Fruit fly (Drosophila melanogaster) whole organism, larva: ENCODE results near the gene holn1.

Experiments used
- noc ChIP-seq: fragments of 200-800 bp; sonication (Bioruptor generic); optimal IDR thresholded peaks from 3 replicates; lab custom pipeline; 2019; ENCODE audit warnings: missing biosample characterization, mild to moderate bottlenecking, missing genetic modification characterization, moderate library complexity

The holn1 gene

DNA sequence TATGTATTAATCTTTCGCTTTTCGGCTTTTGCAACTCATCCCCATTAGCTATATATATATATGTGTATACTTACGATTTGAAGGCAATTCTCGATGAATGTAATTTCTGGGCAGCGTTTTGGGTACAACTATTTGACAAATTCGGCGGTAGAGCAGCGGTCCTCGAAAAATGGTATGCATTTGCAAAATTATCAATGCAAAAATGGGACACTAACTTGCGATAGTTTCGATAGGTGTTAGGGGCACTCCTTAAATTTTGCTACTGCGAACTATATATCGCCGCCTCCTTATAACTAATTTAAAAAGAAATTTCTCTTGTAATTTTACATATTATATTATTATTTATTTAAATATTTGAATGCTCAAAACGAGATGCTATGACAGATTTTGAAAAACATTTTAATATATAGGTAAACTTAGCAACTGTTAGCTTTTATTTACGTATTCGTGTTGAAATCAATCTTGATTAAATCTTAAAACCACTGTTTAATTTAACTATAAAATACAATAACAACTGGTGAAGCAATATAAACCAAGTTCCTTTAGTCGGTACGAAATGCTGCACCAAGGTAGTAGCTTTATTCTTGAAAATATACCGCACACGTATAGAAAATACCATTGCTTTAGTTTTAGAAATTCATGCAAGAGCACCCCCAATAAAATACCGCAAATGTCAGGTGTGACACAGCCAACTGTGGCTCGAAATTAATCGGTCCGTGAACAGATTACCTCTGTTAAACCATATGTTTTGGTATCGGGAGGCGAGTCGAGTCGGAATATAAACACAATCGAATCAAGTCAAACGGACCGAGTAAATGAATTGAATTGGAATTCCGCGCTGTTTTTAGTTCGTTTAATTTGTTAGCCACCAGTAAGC is 22.3 kb upstream of the holn1 start, which contains the start of the genes CG5355 and Klp31E:
CG5355 (minus strand) TSS at position 213 of the 877 bp plus-strand sequence.
Klp31E (plus strand) TSS at position 767 of the 877 bp plus-strand sequence.
- TF ChIP-seq noc (tag; lab: Kevin White, UChicago) = no peak

DNA sequence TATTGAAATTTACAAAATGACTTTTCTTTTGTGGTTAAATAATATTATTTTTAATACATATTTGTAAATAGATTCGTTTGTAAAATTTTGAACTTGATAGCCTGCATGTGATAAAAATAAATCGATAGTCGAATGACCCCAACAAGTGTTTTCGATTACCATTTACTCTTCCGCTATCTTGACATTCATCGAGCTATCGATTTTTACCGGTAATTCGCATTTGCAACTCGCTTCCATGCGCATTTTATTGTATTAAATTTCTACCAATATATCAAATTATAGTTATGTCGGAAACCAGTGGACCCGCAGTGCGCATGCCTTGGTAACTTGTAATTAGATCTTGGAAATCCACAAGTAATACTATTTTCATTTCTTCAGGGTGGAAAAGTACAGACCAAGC is 16.8 kb upstream of the holn1 start, which contains the start of gene RfC3:
RfC3 (plus strand) TSS at position 210 of the 400 bp plus-strand sequence.
- TF ChIP-seq noc (tag; lab: Kevin White, UChicago) = no peak

DNA sequence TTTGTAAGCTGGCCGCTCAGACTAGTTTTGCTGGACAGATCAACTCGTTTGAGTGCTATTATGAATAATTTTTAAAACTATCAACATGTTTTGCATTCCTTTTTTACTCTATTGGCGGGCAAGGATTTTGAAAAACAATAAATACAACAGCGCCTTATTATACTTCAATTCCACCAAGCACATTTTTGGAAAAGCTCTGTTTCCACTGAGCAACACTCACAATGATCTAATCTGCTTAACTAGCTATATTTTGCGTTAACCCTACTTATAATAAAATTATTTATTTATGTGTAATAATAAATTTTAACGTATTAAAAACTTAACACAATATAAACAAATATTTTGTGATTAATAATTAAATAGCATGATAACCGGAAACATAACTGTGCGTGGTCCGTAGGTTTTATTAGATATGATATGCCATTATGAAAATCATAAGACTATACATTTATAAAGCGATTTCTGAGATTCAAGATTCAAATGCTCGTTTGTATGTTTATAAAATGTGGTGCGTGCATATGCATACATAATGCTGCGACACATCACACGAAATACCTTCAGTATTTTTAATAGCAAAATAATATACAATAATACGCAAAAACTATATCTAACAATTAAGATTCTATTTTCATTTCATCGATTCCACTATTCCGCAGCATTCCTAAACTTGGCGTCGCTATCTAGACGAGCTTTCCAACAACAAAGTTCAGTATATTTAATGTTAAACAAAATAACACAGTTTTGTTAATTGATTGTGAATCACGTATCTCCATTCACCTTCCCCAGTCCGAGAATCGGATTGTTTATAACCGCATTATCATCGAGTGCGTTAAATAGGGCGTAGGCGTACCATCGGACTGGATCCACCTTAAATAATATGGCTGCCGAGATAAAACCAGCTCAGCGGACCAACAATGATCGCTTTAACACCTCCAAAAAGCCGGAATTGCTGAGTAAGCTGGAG is 12.9 kb upstream of the holn1 start, which contains the start of the genes pie and Wdfy2:
pie (minus strand) TSS at position 138 of the 964 bp plus-strand sequence.
Wdfy2 (plus strand) TSS at position 649 of the 964 bp plus-strand sequence.
- no peak for TF ChIP-seq noc (tag; lab: Kevin White, UChicago)

DNA sequence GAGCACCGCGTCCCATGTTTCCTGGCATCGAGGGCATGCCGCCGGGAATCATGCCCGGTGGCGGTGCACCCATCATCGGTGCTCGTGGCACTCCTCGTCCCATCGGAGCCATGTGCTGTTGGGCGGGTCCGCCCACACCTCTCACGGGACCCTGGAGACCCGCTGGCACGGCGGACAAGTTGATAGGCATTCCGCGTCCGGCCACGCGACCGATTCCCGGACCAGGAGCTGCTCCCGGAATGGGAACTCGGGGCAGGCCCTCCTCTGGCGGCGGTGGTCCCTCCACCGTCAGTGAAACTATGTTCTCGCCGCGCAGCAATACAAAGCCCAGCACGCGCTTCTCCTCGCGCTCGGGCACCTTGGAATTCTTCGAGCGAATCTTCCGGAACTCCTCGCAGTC is 10.2 kb upstream of the holn1 start:
- no peak for TF ChIP-seq noc (tag; lab: Kevin White, UChicago)

dm6 chr2L:10426534-10427048 is 9.2 kb upstream of the holn1 start, which contains the start of the genes SmB and KdelR:
TSS of gene SmB (minus strand) at chr2L:10426627.
TSS of gene KdelR (plus strand) at chr2L:10426887.
- no peak for TF ChIP-seq noc (tag; lab: Kevin White, UChicago)

DNA sequence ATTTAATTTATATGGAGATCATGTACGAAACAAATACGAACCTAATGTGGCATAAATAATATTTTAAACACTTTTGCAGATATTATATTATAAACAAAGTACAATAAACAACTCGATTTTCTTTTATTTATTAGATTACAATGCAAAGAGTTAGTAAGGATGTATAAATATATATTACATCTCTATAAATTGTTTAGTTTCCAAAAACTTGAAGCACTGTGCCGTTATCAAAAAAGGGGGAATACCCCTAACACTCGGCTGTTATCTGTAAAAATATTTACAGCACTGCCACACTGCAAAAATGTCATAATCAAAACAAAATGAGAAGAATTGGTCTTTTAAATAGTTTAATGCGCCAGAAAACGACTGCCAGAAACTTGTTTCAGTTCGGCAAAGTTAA is 7.3 kb upstream of the holn1 start, which contains the start of gene CG5188:
CG5188 (plus strand) TSS at position 302 of the 400 bp plus-strand sequence.
- TF ChIP-seq noc (tag; lab: Kevin White, UChicago) = peak; percentile 8

- no peak for TF ChIP-seq noc (tag; lab: Kevin White, UChicago)
These were observed 4.9 kb upstream of the holn1 start, which contains the start of the genes Bug22 and TfIIB for dm6 chr2L:10430802-10431476. TSS of gene Bug22 (minus strand) at chr2L:10430918. TSS of gene TfIIB (plus strand) at chr2L:10431338.

dm6 chr2L:10437317-10437716 is 1.5 kb downstream of the holn1 start, which contains the start of gene STUB1:
TSS of gene STUB1 (plus strand) at chr2L:10437548.
- TF ChIP-seq noc (tag; lab: Kevin White, UChicago) = no peak

DNA sequence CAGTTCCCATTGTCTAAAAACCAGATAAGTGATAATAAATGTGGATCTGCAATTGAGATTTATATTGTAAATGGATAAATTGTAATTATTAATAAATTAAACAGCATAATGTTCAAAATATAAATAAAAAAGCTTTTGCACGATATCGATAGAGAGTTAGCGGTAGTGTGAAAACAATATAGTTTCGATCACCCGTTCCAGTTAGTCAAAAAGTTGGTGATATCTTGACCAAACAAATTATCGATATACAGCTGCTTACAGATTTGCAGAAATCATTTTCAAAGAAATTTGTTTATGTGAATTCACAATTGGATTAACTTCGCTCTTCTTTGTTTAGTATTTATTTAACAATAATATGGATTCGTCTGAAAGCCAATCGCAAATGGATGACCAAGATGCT is 3.4 kb downstream of the holn1 start, which contains the start of gene Nse4:
Nse4 (plus strand) TSS at position 267 of the 400 bp plus-strand sequence.
- TF ChIP-seq noc (tag; lab: Kevin White, UChicago) = no peak

DNA sequence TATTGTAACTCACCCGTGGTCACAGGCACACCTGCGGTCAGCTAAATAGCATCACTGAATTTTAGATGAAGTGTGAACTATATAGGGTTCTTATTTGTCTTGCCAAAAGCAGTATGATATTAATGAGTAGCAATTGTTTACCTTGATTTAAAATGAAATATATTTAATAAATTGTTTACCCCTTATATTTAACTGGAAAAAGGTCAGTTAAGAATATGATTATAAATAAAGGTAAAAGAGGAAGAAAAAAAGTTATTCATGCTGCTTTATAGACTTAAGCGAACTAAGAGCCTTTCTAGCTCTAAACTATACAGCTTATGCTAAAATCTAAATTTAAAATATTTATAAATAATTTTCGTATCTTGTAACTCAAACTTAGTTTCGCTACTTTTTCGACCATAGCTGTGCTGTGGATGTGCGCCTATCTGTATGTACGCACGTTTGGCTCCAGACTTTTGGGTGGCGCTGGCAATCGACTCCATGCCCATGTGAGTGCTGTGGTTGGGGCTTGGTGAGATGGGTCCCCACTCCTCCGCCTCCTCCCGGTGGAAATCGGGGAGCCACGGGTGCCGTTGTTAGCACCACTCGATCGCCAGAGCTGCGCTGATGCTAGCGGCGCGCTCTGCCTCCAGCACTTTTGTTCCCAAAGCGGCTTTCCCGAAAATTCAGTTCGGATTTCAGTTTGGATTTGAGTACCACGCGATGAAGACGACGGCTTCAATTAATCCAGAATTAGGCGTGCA is 6.4 kb downstream of the holn1 start, which contains the start of gene loh:
loh (plus strand) TSS at position 487 of the 743 bp plus-strand sequence.
- TF ChIP-seq noc (tag; lab: Kevin White, UChicago) = no peak

- TF ChIP-seq noc (tag; lab: Kevin White, UChicago) = no peak
These were observed 16.5 kb downstream of the holn1 start, which contains the start of gene ppk10 for dm6 chr2L:10452296-10452695. TSS of gene ppk10 (minus strand) at chr2L:10452396.

DNA sequence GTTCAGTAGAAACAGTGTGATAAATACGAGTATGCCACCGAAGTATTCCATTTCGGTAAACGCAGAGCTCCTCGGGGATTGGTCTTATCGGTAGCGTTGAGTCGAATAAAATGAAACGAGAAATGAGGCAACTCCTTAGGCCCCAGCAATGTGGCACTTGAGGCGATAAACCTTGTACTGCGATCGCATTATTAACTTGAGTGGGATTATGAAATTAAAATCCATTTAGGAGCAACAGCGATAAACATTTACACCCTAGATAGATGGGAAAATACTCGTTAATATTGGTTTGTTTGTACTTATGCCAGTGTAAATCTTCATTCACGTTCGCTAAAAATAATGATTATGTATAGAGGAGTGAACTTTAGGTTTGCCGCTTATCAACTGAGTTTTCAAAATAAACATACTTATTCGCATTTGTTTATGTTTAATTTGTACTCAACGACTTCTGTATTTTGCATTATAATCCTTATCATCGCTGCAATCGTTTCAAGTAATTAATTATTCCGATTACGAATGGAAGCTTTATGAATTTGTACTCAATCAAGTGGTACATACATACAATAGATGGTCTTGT is 20.2 kb downstream of the holn1 start:
- TF ChIP-seq noc (tag; lab: Kevin White, UChicago) = peak; percentile 56
